Worm (Caenorhabditis elegans) whole organism, early embryonic: ENCODE data around the gene dmsr-13.

Experiments used
- F13C5.2 ChIP-seq: sonication (generic microtip); optimal IDR thresholded peaks from 2 replicates; lab custom pipeline; 2017; ENCODE audit warnings: mild to moderate bottlenecking, missing genetic modification characterization, inconsistent platforms, missing compliant biosample characterization
- aly-1 ChIP-seq: sonication (generic microtip); optimal IDR thresholded peaks from 2 replicates; lab custom pipeline; 2016; ENCODE audit warnings: missing genetic modification characterization, missing compliant biosample characterization
- ama-1 ChIP-seq: fragments of 150-350 bp; optimal IDR thresholded peaks from 2 replicates; lab custom pipeline; 2014
- ceh-36 ChIP-seq: sonication (generic microtip); optimal IDR thresholded peaks from 2 replicates; lab custom pipeline; 2016; ENCODE audit warnings: missing genetic modification characterization, inconsistent platforms, missing compliant biosample characterization
- ets-7 ChIP-seq: sonication (generic microtip); optimal IDR thresholded peaks from 2 replicates; lab custom pipeline; 2016; ENCODE audit warnings: missing genotype, missing genetic modification characterization, missing compliant biosample characterization
- flt-1 ChIP-seq: fragments of 200-800 bp; sonication (Bioruptor generic); IDR thresholded peaks from 2 replicates; pipeline ENCODE4 v1.3.6; 2022; ENCODE audit warnings: missing genetic modification characterization, missing compliant biosample characterization
- hmbx-1 ChIP-seq: sonication (generic microtip); optimal IDR thresholded peaks from 2 replicates; lab custom pipeline; 2016; ENCODE audit warnings: mild to moderate bottlenecking, missing genetic modification characterization, missing compliant biosample characterization
- hmg-4 ChIP-seq: fragments of 200-800 bp; sonication (Bioruptor generic); optimal IDR thresholded peaks from 2 replicates; lab custom pipeline; 2018; ENCODE audit warnings: mild to moderate bottlenecking, missing genetic modification characterization, missing compliant biosample characterization
- pes-1 ChIP-seq: fragments of 200-800 bp; sonication (Bioruptor generic); IDR thresholded peaks from 2 replicates; pipeline ENCODE4 v1.3.6; 2022; ENCODE audit warnings: missing genetic modification reagents, missing genetic modification characterization, missing compliant biosample characterization
- tbx-11 ChIP-seq: fragments of 200-800 bp; sonication (Bioruptor generic); IDR thresholded peaks from 2 replicates; pipeline ENCODE4 v1.3.6; 2022; ENCODE audit warnings: missing genetic modification characterization, missing compliant biosample characterization

ce11 chrV:6775708-6776107 is 44.0 kb downstream of the dmsr-13 start, which contains the start of gene srh-28:
- TF ChIP-seq ama-1 (no peak), aly-1 (tag; lab: Kevin White, UChicago) (no peak), flt-1 (no peak), F13C5.2 (tag; lab: Kevin White, UChicago) (no peak), hmbx-1 (tag; lab: Kevin White, UChicago) (no peak), ets-7 (tag; lab: Kevin White, UChicago) (no peak), pes-1 (GFP tag; lab: Robert Waterston, UW) (no peak), hmg-4 (GFP tag; lab: Kevin White, UChicago) (no peak), ceh-36 (tag; lab: Kevin White, UChicago) (no peak), tbx-11 (no peak)
